Worm (Caenorhabditis elegans) whole organism, L4/young adult: Measurements from ENCODE around the gene W03C9.1.

Source experiments
- W03F9.2 ChIP-seq: fragments of 150-350 bp; optimal IDR thresholded peaks from 2 replicates; lab custom pipeline; 2014; ENCODE audit warnings: missing biosample characterization, missing genetic modification characterization
- dao-5 ChIP-seq: sonication (generic microtip); optimal IDR thresholded peaks from 2 replicates; lab custom pipeline; 2016; ENCODE audit warnings: missing genotype, missing genetic modification characterization, moderate library complexity, missing compliant biosample characterization
- him-1 ChIP-seq: sonication (generic microtip); optimal IDR thresholded peaks from 2 replicates; lab custom pipeline; 2016; ENCODE audit warnings: missing genotype, missing genetic modification reagents, missing genetic modification characterization, missing compliant biosample characterization

The W03C9.1 gene

ce11 chrII:11915770-11916554, 46.0 kb downstream of the W03C9.1 start, which contains the start of the genes vps-15 and hmg-12:
vps-15 (minus strand) TSS chrII:11915852.
hmg-12 (plus strand) TSS chrII:11916513.
- no peak for TF ChIP-seq him-1 (tag; lab: Kevin White, UChicago)
- peak; percentile 47 for TF ChIP-seq W03F9.2 (tag; lab: Kevin White, UChicago)

ce11 chrII:11914304-11914703, 47.6 kb downstream of the W03C9.1 start, which contains the start of gene ZK930.7:
ZK930.7 (plus strand) TSS chrII:11914604.
- TF ChIP-seq W03F9.2 (tag; lab: Kevin White, UChicago) (no peak), him-1 (tag; lab: Kevin White, UChicago) (no peak), dao-5 (tag; lab: Kevin White, UChicago) (no peak)
